Worm (Caenorhabditis elegans): ENCODE data around the gene F54D5.24.

F54D5.24 gene

ce11 chrII:11595368-11595996, 39.7 kb downstream of the F54D5.24 start, which contains the start of gene gfat-1:
TSS of gene gfat-1 (minus strand) at chrII:11595418.
- TF ChIP-seq mcd-1 (GFP tag; IDR thresholded peaks at IDR 0.05) (peak; percentile 39), let-607 (tag; optimal IDR thresholded peaks at IDR 0.05) (peak; percentile 32 to 52), lag-1 (GFP tag; IDR thresholded peaks at IDR 0.05) (no peak), ZK185.1 (tag; optimal IDR thresholded peaks at IDR 0.05; ENCODE audit: poor library complexity, severe bottlenecking) (no peak), zfh-2 (GFP tag; conservative IDR thresholded peaks at IDR 0.05) (peak; percentile 41; the same call in 1 of the 2 replicates), hmg-1.2 (GFP tag; IDR thresholded peaks at IDR 0.05) (peak; percentile 45; the same call in 1 of the 2 replicates), C17E4.6 (GFP tag; IDR thresholded peaks at IDR 0.05) (0 out of 2 replicates have a peak, but pooled peaks have one; percentile 45)

- TF ChIP-seq rpc-1 (optimal IDR thresholded peaks at IDR 0.05) (no peak), rpc-1 (tag; optimal IDR thresholded peaks at IDR 0.05) (no peak), ama-1 (optimal IDR thresholded peaks at IDR 0.05) (no peak), ama-1 (GFP tag; optimal IDR thresholded peaks at IDR 0.05) (peak in 1 of 2 experiments; percentile 22), ccch-3 (GFP tag; optimal IDR thresholded peaks at IDR 0.05) (no peak), nfyb-1 (GFP tag; IDR thresholded peaks at IDR 0.05) (no peak), ceh-58 (GFP tag; IDR thresholded peaks at IDR 0.05) (no peak), xnd-1 (tag; optimal IDR thresholded peaks at IDR 0.05) (peak; percentile 75), repo-1 (tag; optimal IDR thresholded peaks at IDR 0.05) (peak; percentile 37), lin-54 (GFP tag; optimal IDR thresholded peaks at IDR 0.05) (peak; percentile 69), cebp-1 (GFP tag; IDR thresholded peaks at IDR 0.05) (no peak), cebp-1 (tag; optimal IDR thresholded peaks at IDR 0.05) (peak; percentile 28), efl-1 (GFP tag; optimal IDR thresholded peaks at IDR 0.05) (peak; percentile 82), die-1 (tag; optimal IDR thresholded peaks at IDR 0.05) (peak; percentile 11), dpl-1 (GFP tag; optimal IDR thresholded peaks at IDR 0.05) (peak; percentile 40), F23B12.7 (tag; optimal IDR thresholded peaks at IDR 0.05; ENCODE audit: insufficient read depth) (no peak), lsl-1 (GFP tag; optimal IDR thresholded peaks at IDR 0.05) (peak; percentile 89), ztf-18 (tag; optimal IDR thresholded peaks at IDR 0.05) (peak; percentile 32), snpc-4 (GFP tag; optimal IDR thresholded peaks at IDR 0.05) (no peak), snpc-4 (tag; optimal IDR thresholded peaks at IDR 0.05) (peak in 2 of 4 experiments; percentile 24 to 34), ekl-4 (GFP tag; IDR thresholded peaks at IDR 0.05) (peak; percentile 76), B0336.3 (GFP tag; IDR thresholded peaks at IDR 0.05) (no peak), D2030.7 (GFP tag; IDR thresholded peaks at IDR 0.05) (peak; percentile 76), F39B2.1 (GFP tag; IDR thresholded peaks at IDR 0.05) (no peak), K12H6.12 (tag; optimal IDR thresholded peaks at IDR 0.05) (no peak), unc-130 (GFP tag; optimal IDR thresholded peaks at IDR 0.05) (peak; percentile 25), Y53G8AR.9 (GFP tag; conservative IDR thresholded peaks at IDR 0.05) (peak; percentile 64; the same call in 1 of the 2 replicates), him-1 (tag; optimal IDR thresholded peaks at IDR 0.05) (peak; percentile 26), atf-7 (tag; optimal IDR thresholded peaks at IDR 0.05) (no peak), hrde-1 (tag; optimal IDR thresholded peaks at IDR 0.05; ENCODE audit: borderline replicate concordance) (peak; percentile 62), attf-6 (GFP tag; IDR thresholded peaks at IDR 0.05) (peak; percentile 44; the same call in 1 of the 2 replicates), C06A6.2 (GFP tag; conservative IDR thresholded peaks at IDR 0.05) (no peak), rcor-1 (GFP tag; IDR thresholded peaks at IDR 0.05) (peak; percentile 33; the same call in 1 of the 2 replicates), snpc-3.4 (tag; optimal IDR thresholded peaks at IDR 0.05) (peak; percentile 75), snpc-1.3 (tag; optimal IDR thresholded peaks at IDR 0.05; ENCODE audit: insufficient read depth) (peak; percentile 7), mcd-1 (GFP tag; IDR thresholded peaks at IDR 0.05) (peak; percentile 57; the same call in 1 of the 2 replicates), hmg-20 (GFP tag; IDR thresholded peaks at IDR 0.05) (peak; percentile 54; the same call in 1 of the 2 replicates), ceh-27 (GFP tag; optimal IDR thresholded peaks at IDR 0.05) (no peak), dox-1 (GFP tag; IDR thresholded peaks at IDR 0.05) (peak; percentile 70)
Observed at ce11 chrII:11596157-11596740, 40.5 kb downstream of the F54D5.24 start.
